Worm (Caenorhabditis elegans): ENCODE measurements around the gene ceh-43.
"Not testable (repeated sequence)": the region's sequence is repeated elsewhere in the genome, so short reads cannot be mapped to it uniquely, and the experiment has no call there.

DNA sequence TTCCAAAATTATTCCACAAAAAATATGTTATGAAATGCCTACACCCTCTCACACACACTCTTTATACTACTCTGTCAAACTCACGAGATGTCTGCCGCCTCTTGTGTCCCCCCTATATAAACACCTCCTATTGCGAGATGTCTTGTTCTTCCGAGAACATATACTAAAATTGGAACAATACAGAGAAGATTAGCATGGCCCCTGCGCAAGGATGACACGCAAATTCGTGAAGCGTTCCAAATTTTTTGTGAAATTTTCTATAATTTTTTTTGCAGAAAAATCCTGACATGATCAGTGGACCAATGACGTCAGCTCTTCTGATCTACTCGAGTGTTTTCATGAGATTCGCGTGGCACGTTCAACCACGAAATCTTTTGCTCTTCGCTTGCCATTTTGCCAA lies 35.7 kb downstream of the ceh-43 start:
- TF ChIP-seq ztf-23 (GFP tag; IDR thresholded peaks at IDR 0.05): peak; percentile 77
- peak; percentile 64 for TF ChIP-seq T22C8.4 (GFP tag; IDR thresholded peaks at IDR 0.05)
- TF ChIP-seq flt-1 (GFP tag; IDR thresholded peaks at IDR 0.05): peak; percentile 84
- TF ChIP-seq tab-1 (GFP tag; IDR thresholded peaks at IDR 0.05): peak; percentile 80
- TF ChIP-seq ztf-29 (GFP tag; IDR thresholded peaks at IDR 0.05): not testable (repeated sequence)
